Fruit fly (Drosophila melanogaster) whole organism, pupa: Measurements from ENCODE around the gene kay.

Source experiments
- CG8301 ChIP-seq: fragments of 200-800 bp; sonication (Bioruptor generic); optimal IDR thresholded peaks from 2 replicates; lab custom pipeline; 2018; ENCODE audit warnings: missing biosample characterization, mild to moderate bottlenecking, missing genetic modification characterization
- Snoo ChIP-seq: fragments of 200-800 bp; sonication (Bioruptor generic); optimal IDR thresholded peaks from 3 replicates; lab custom pipeline; 2017; ENCODE audit warnings: missing biosample characterization, mild to moderate bottlenecking, missing genetic modification characterization, inconsistent platforms

- TF ChIP-seq CG8301 (tag; lab: Kevin White, UChicago) (no peak), Snoo (tag; lab: Kevin White, UChicago) (no peak)
Measured at dm6 chr3R:29817664-29818063, 51.9 kb downstream of the kay start, which contains the start of gene CG7829.
